Fruit fly (Drosophila melanogaster) whole organism, embryonic: ENCODE data around the gene CG31875.

Source experiments
- Bteb2 ChIP-seq: fragments of 200-800 bp; sonication (Bioruptor generic); optimal IDR thresholded peaks from 2 replicates; lab custom pipeline; 2016; ENCODE audit warnings: missing biosample characterization, missing genetic modification characterization
- CG1603 ChIP-seq: fragments of 200-800 bp; sonication (Bioruptor generic); optimal IDR thresholded peaks from 2 replicates; lab custom pipeline; 2019; ENCODE audit warnings: missing biosample characterization, mild to moderate bottlenecking, missing genetic modification characterization, moderate library complexity
- CG18599 ChIP-seq: fragments of 200-800 bp; sonication (Bioruptor generic); optimal IDR thresholded peaks from 3 replicates; lab custom pipeline; 2017; ENCODE audit warnings: missing biosample characterization, missing genetic modification characterization, mild to moderate bottlenecking, moderate library complexity, missing genetic modification reagents
- CG3995 ChIP-seq: fragments of 200-800 bp; sonication (Bioruptor generic); optimal IDR thresholded peaks from 3 replicates; lab custom pipeline; 2016; ENCODE audit warnings: missing biosample characterization, missing genetic modification characterization
- CG7357 ChIP-seq: fragments of 200-800 bp; sonication (Bioruptor generic); IDR thresholded peaks from 3 replicates; pipeline ENCODE4 v1.3.6; 2022; ENCODE audit warnings: missing biosample characterization, missing genetic modification characterization
- Dad ChIP-seq: fragments of 200-800 bp; sonication (Bioruptor generic); optimal IDR thresholded peaks from 3 replicates; lab custom pipeline; 2016; ENCODE audit warnings: missing biosample characterization, missing genetic modification characterization
- Hand ChIP-seq: fragments of 200-800 bp; sonication (Bioruptor generic); optimal IDR thresholded peaks from 2 replicates; lab custom pipeline; 2017; ENCODE audit warnings: mild to moderate bottlenecking, missing biosample characterization, missing genetic modification reagents, missing genetic modification characterization
- Kr ChIP-seq: fragments of 200-800 bp; sonication (Bioruptor generic); optimal IDR thresholded peaks from 2 replicates; lab custom pipeline; 2017; ENCODE audit warnings: missing biosample characterization, mild to moderate bottlenecking, missing genetic modification characterization
- Usf ChIP-seq: fragments of 200-800 bp; sonication (Bioruptor generic); optimal IDR thresholded peaks from 2 replicates; lab custom pipeline; 2017; ENCODE audit warnings: missing genotype, missing biosample characterization, missing genetic modification characterization
- abd-A ChIP-seq: fragments of 200-800 bp; sonication (Bioruptor generic); optimal IDR thresholded peaks from 3 replicates; lab custom pipeline; 2019; ENCODE audit warnings: missing biosample characterization, mild to moderate bottlenecking, missing genetic modification characterization, moderate library complexity
- grau ChIP-seq: fragments of 200-800 bp; optimal IDR thresholded peaks from 3 replicates; lab custom pipeline; 2019; ENCODE audit warnings: missing biosample characterization, mild to moderate bottlenecking, missing genetic modification characterization, moderate library complexity
- pho ChIP-seq: fragments of 200-800 bp; sonication (Bioruptor generic); optimal IDR thresholded peaks from 2 replicates; lab custom pipeline; 2016; ENCODE audit warnings: missing biosample characterization, missing genetic modification characterization
- trem ChIP-seq: fragments of 200-800 bp; optimal IDR thresholded peaks from 3 replicates; lab custom pipeline; 2019; ENCODE audit warnings: missing biosample characterization, mild to moderate bottlenecking, missing genetic modification characterization, moderate library complexity
- zen2 ChIP-seq: fragments of 200-800 bp; sonication (Bioruptor generic); IDR thresholded peaks from 3 replicates; pipeline ENCODE4 v1.3.6; 2022; ENCODE audit warnings: missing biosample characterization, missing genetic modification characterization; ENCODE audit not compliant: partially characterized antibody

- no peak for TF ChIP-seq trem
- no peak for TF ChIP-seq zen2
- peak; percentile 8 for TF ChIP-seq CG18599 (GFP tag; lab: Kevin White, UChicago)
- TF ChIP-seq Dad (GFP tag; lab: Kevin White, UChicago) = no peak
- no peak for TF ChIP-seq abd-A (tag; lab: Kevin White, UChicago)
- no peak for TF ChIP-seq pho (GFP tag; lab: Kevin White, UChicago)
- peak; percentile 13 for TF ChIP-seq CG3995 (GFP tag; lab: Kevin White, UChicago)
- no peak for TF ChIP-seq Bteb2
- TF ChIP-seq Hand (GFP tag; lab: Kevin White, UChicago) = no peak
- TF ChIP-seq grau (tag; lab: Kevin White, UChicago) = no peak
- no peak for TF ChIP-seq Usf
- TF ChIP-seq CG7357 (GFP tag; lab: Robert Waterston, UW) = no peak
- no peak for TF ChIP-seq CG1603
- no peak for TF ChIP-seq Kr
Observed at dm6 chr2L:9947738-9948519, 54.6 kb downstream of the CG31875 start.
